Worm (Caenorhabditis elegans): ENCODE data around the gene sre-7.

- no peak for TF ChIP-seq him-1 (tag; optimal IDR thresholded peaks at IDR 0.05)
- no peak for TF ChIP-seq W03F9.2 (tag; optimal IDR thresholded peaks at IDR 0.05)
- no peak for TF ChIP-seq dao-5 (tag; optimal IDR thresholded peaks at IDR 0.05)
Observed at ce11 chrV:14194514-14194913, 49.5 kb upstream of the sre-7 start.

Data from whole organism, L4/young adult.